Worm (Caenorhabditis elegans) whole organism, late embryonic: ENCODE measurements around the gene C02F5.10.

Experiments
- ama-1 ChIP-seq: fragments of 150-350 bp; optimal IDR thresholded peaks from 2 replicates; lab custom pipeline; 2014
- ceh-34 ChIP-seq: sonication (generic microtip); optimal IDR thresholded peaks from 2 replicates; lab custom pipeline; 2016; ENCODE audit warnings: mild to moderate bottlenecking, missing genetic modification characterization, missing compliant biosample characterization
- dmd-4 ChIP-seq: sonication (generic microtip); optimal IDR thresholded peaks from 2 replicates; lab custom pipeline; 2016; ENCODE audit warnings: borderline replicate concordance, missing genetic modification characterization, missing compliant biosample characterization
- ets-4 ChIP-seq: sonication (generic microtip); optimal IDR thresholded peaks from 2 replicates; lab custom pipeline; 2016; ENCODE audit warnings: missing genetic modification characterization, missing compliant biosample characterization
- fkh-10 ChIP-seq: fragments of 150-350 bp; optimal IDR thresholded peaks from 2 replicates; lab custom pipeline; 2014; ENCODE audit warnings: missing biosample characterization, missing genetic modification reagents, missing genetic modification characterization
- mec-3 ChIP-seq: sonication (generic microtip); optimal IDR thresholded peaks from 2 replicates; lab custom pipeline; 2016; ENCODE audit warnings: borderline replicate concordance, missing genetic modification characterization, missing compliant biosample characterization
- nhr-11 ChIP-seq: fragments of 150-350 bp; optimal IDR thresholded peaks from 2 replicates; lab custom pipeline; 2014; ENCODE audit warnings: missing biosample characterization, missing genetic modification characterization
- pag-3 ChIP-seq: sonication (generic microtip); optimal IDR thresholded peaks from 2 replicates; lab custom pipeline; 2016; ENCODE audit warnings: missing compliant biosample characterization, missing genetic modification characterization, borderline replicate concordance
- pha-4 ChIP-seq: fragments of 150-350 bp; optimal IDR thresholded peaks from 2 replicates; lab custom pipeline; 2018; ENCODE audit warnings: missing biosample characterization, missing genetic modification reagents, missing genetic modification characterization
- sox-4 ChIP-seq: sonication (generic microtip); optimal IDR thresholded peaks from 2 replicates; lab custom pipeline; 2017; ENCODE audit warnings: mild to moderate bottlenecking, missing genetic modification characterization, inconsistent platforms, missing compliant biosample characterization
- unc-55 ChIP-seq: sonication (generic microtip); optimal IDR thresholded peaks from 2 replicates; lab custom pipeline; 2017; ENCODE audit warnings: missing biosample characterization, missing genetic modification reagents, missing genetic modification characterization
- ztf-16 ChIP-seq: sonication (generic microtip); optimal IDR thresholded peaks from 2 replicates; lab custom pipeline; 2017; ENCODE audit warnings: missing genetic modification characterization, missing compliant biosample characterization

- TF ChIP-seq dmd-4, result no peak
- TF ChIP-seq ets-4 (tag; lab: Kevin White, UChicago), result no peak
- TF ChIP-seq sox-4, result no peak
- TF ChIP-seq nhr-11 (tag; lab: Kevin White, UChicago), result no peak
- TF ChIP-seq ceh-34 (tag; lab: Kevin White, UChicago), result no peak
- TF ChIP-seq pag-3 (tag; lab: Kevin White, UChicago), result no peak
- no peak for TF ChIP-seq ztf-16 (tag; lab: Kevin White, UChicago)
- TF ChIP-seq mec-3 (tag; lab: Kevin White, UChicago), result no peak
- TF ChIP-seq ama-1 (lab: Kevin White, UChicago), result no peak
- no peak for TF ChIP-seq unc-55
- no peak for TF ChIP-seq pha-4 (tag; lab: Kevin White, UChicago)
- TF ChIP-seq fkh-10, result no peak
Observed at ce11 chrIII:8237827-8238226, 11.5 kb downstream of the C02F5.10 start, which contains the start of gene tsp-2.
